Worm (Caenorhabditis elegans) whole organism, late embryonic: Measurements from ENCODE around the gene lys-3.

Source experiments
- ama-1 ChIP-seq: fragments of 150-350 bp; optimal IDR thresholded peaks from 2 replicates; lab custom pipeline; 2014
- ceh-19 ChIP-seq: fragments of 200-800 bp; sonication (Bioruptor generic); optimal IDR thresholded peaks from 2 replicates; lab custom pipeline; 2018; ENCODE audit warnings: mild to moderate bottlenecking, missing genetic modification characterization, missing compliant biosample characterization
- fkh-6 ChIP-seq: sonication (generic microtip); optimal IDR thresholded peaks from 2 replicates; lab custom pipeline; 2016; ENCODE audit warnings: missing genetic modification characterization, missing compliant biosample characterization
- mec-3 ChIP-seq: sonication (generic microtip); optimal IDR thresholded peaks from 2 replicates; lab custom pipeline; 2016; ENCODE audit warnings: borderline replicate concordance, missing genetic modification characterization, missing compliant biosample characterization
- pat-9 ChIP-seq: fragments of 200-800 bp; sonication (Bioruptor generic); optimal IDR thresholded peaks from 2 replicates; lab custom pipeline; 2018; ENCODE audit warnings: mild to moderate bottlenecking, missing genetic modification characterization, moderate library complexity, missing compliant biosample characterization
- pha-4 ChIP-seq: fragments of 150-350 bp; optimal IDR thresholded peaks from 2 replicates; lab custom pipeline; 2018; ENCODE audit warnings: missing biosample characterization, missing genetic modification reagents, missing genetic modification characterization
- ref-2 ChIP-seq: sonication (generic microtip); optimal IDR thresholded peaks from 2 replicates; lab custom pipeline; 2016; ENCODE audit warnings: missing genetic modification characterization, missing compliant biosample characterization
- sox-2 ChIP-seq: fragments of 200-800 bp; sonication (Bioruptor generic); IDR thresholded peaks from 2 replicates; pipeline ENCODE4 v1.3.6; 2022; ENCODE audit warnings: missing genetic modification reagents, missing genetic modification characterization, missing compliant biosample characterization
- sox-4 ChIP-seq: sonication (generic microtip); optimal IDR thresholded peaks from 2 replicates; lab custom pipeline; 2017; ENCODE audit warnings: mild to moderate bottlenecking, missing genetic modification characterization, inconsistent platforms, missing compliant biosample characterization
- tbx-2 ChIP-seq: sonication (generic microtip); optimal IDR thresholded peaks from 2 replicates; lab custom pipeline; 2016; ENCODE audit warnings: missing genetic modification characterization, missing compliant biosample characterization
- ztf-16 ChIP-seq: sonication (generic microtip); optimal IDR thresholded peaks from 2 replicates; lab custom pipeline; 2017; ENCODE audit warnings: missing genetic modification characterization, missing compliant biosample characterization

- no peak for TF ChIP-seq sox-2 (GFP tag; lab: Robert Waterston, UW)
- TF ChIP-seq mec-3 (tag; lab: Kevin White, UChicago), result no peak
- no peak for TF ChIP-seq ztf-16 (tag; lab: Kevin White, UChicago)
- TF ChIP-seq pat-9, result no peak
- TF ChIP-seq pha-4 (tag; lab: Kevin White, UChicago), result no peak
- no peak for TF ChIP-seq ceh-19 (GFP tag; lab: Kevin White, UChicago)
- TF ChIP-seq fkh-6, result no peak
- TF ChIP-seq ama-1 (lab: Kevin White, UChicago), result no peak
- TF ChIP-seq tbx-2 (tag; lab: Kevin White, UChicago), result no peak
- no peak for TF ChIP-seq sox-4 (tag; lab: Kevin White, UChicago)
- TF ChIP-seq ref-2 (tag; lab: Kevin White, UChicago), result no peak
Measured at ce11 chrV:10266050-10266449, 17.3 kb downstream of the lys-3 start.
